Worm (Caenorhabditis elegans) whole organism, L4 larva: Measurements from ENCODE around the gene R01H2.1.

Experiments used
- aly-2 ChIP-seq: sonication (generic microtip); optimal IDR thresholded peaks from 2 replicates; lab custom pipeline; 2018; ENCODE audit warnings: missing biosample characterization, missing genetic modification characterization
- ama-1 ChIP-seq: fragments of 150-350 bp; optimal IDR thresholded peaks from 2 replicates; lab custom pipeline; 2014; ENCODE audit warnings: inconsistent platforms, mixed read lengths
- jun-1 ChIP-seq: fragments of 150-350 bp; optimal IDR thresholded peaks from 2 replicates; lab custom pipeline; 2014; ENCODE audit warnings: missing biosample characterization, missing genetic modification reagents, missing genetic modification characterization
- lin-39 ChIP-seq: fragments of 150-350 bp; optimal IDR thresholded peaks from 2 replicates; lab custom pipeline; 2014; ENCODE audit warnings: missing biosample characterization, missing genetic modification reagents, missing genetic modification characterization
- nhr-237 ChIP-seq: sonication (generic microtip); optimal IDR thresholded peaks from 2 replicates; lab custom pipeline; 2017; ENCODE audit warnings: missing biosample characterization, missing genetic modification characterization
- php-3 ChIP-seq: fragments of 200-800 bp; sonication (Bioruptor generic); IDR thresholded peaks from 2 replicates; pipeline ENCODE4 v1.3.6; 2022; ENCODE audit warnings: missing genetic modification reagents, missing genetic modification characterization, missing compliant biosample characterization
- set-16 ChIP-seq: fragments of 200-800 bp; sonication (Bioruptor generic); IDR thresholded peaks from 2 replicates; pipeline ENCODE4 v1.3.6; 2022; ENCODE audit warnings: missing genetic modification reagents, missing genetic modification characterization, missing compliant biosample characterization
- skn-1 ChIP-seq: fragments of 150-350 bp; optimal IDR thresholded peaks from 2 replicates; lab custom pipeline; 2014; ENCODE audit warnings: missing biosample characterization, missing genetic modification characterization
- unc-130 ChIP-seq: sonication (generic microtip); optimal IDR thresholded peaks from 2 replicates; lab custom pipeline; 2016; ENCODE audit warnings: missing genetic modification reagents, missing genetic modification characterization, missing compliant biosample characterization
- zag-1 ChIP-seq: fragments of 150-350 bp; optimal IDR thresholded peaks from 2 replicates; lab custom pipeline; 2014; ENCODE audit warnings: missing biosample characterization, missing genetic modification characterization
- zfp-2 ChIP-seq: sonication (generic microtip); optimal IDR thresholded peaks from 2 replicates; lab custom pipeline; 2016; ENCODE audit warnings: mild to moderate bottlenecking, missing genetic modification characterization, missing compliant biosample characterization

- TF ChIP-seq unc-130 (GFP tag; lab: Kevin White, UChicago) (no peak), skn-1 (no peak), ama-1 (lab: Kevin White, UChicago) (no peak), aly-2 (tag; lab: Kevin White, UChicago) (no peak), php-3 (GFP tag; lab: Robert Waterston, UW) (no peak), lin-39 (tag; lab: Kevin White, UChicago) (no peak), nhr-237 (no peak), set-16 (GFP tag; lab: Robert Waterston, UW) (no peak), zag-1 (tag; lab: Kevin White, UChicago) (no peak), zfp-2 (no peak), jun-1 (no peak)
Observed at ce11 chrIII:7029105-7029504, 33.6 kb upstream of the R01H2.1 start, which contains the start of gene cyk-1.
